Fruit fly (Drosophila melanogaster): Measurements from ENCODE around the gene CG5653.

Gene CG5653

dm6 chr3L:8974478-8975477, 8.6 kb upstream of the CG5653 start, which contains the start of the genes pix and Srp68 (continued):
- TF ChIP-seq Dek (tag; optimal IDR thresholded peaks at IDR 0.05): peak; percentile 60
- no peak for TF ChIP-seq gro (GFP tag; optimal IDR thresholded peaks at IDR 0.05)
- peak; percentile 67 for TF ChIP-seq HLH4C (GFP tag; IDR thresholded peaks at IDR 0.05; ENCODE audit: partially characterized antibody)
- peak; percentile 16; the same call in 1 of the 2 replicates for TF ChIP-seq tna (GFP tag; IDR thresholded peaks at IDR 0.05; ENCODE audit: partially characterized antibody)
- TF ChIP-seq wor (GFP tag; IDR thresholded peaks at IDR 0.05): no peak
- peak; percentile 17 for TF ChIP-seq CG10462 (GFP tag; optimal IDR thresholded peaks at IDR 0.05)
- TF ChIP-seq inv (GFP tag; IDR thresholded peaks at IDR 0.05; ENCODE audit: partially characterized antibody): peak; percentile 86
- peak in 1 of 2 experiments; percentile 9 for TF ChIP-seq insv (GFP tag; optimal IDR thresholded peaks at IDR 0.05)
- TF ChIP-seq Nf-YC (tag; optimal IDR thresholded peaks at IDR 0.05): peak; percentile 73
- no peak for TF ChIP-seq Kr (GFP tag; optimal IDR thresholded peaks at IDR 0.05)
- peak; percentile 81 for TF ChIP-seq dm (GFP tag; optimal IDR thresholded peaks at IDR 0.05)
- TF ChIP-seq Lim3 (GFP tag; IDR thresholded peaks at IDR 0.05): no peak
- no peak for TF ChIP-seq CG11085 (GFP tag; IDR thresholded peaks at IDR 0.05)
- 0 out of 2 replicates have a peak, but pooled peaks have one; percentile 43 for TF ChIP-seq CG14667 (GFP tag; IDR thresholded peaks at IDR 0.05)
- no peak for TF ChIP-seq CG12769 (tag; optimal IDR thresholded peaks at IDR 0.05)
- TF ChIP-seq CG17328 (GFP tag; IDR thresholded peaks at IDR 0.05): no peak
- peak; percentile 41 for TF ChIP-seq Ets97D (GFP tag; optimal IDR thresholded peaks at IDR 0.05)
- TF ChIP-seq Eip74EF (GFP tag; optimal IDR thresholded peaks at IDR 0.05): no peak
- no peak for TF ChIP-seq CG7963 (GFP tag; IDR thresholded peaks at IDR 0.05; ENCODE audit: partially characterized antibody)
- TF ChIP-seq ab (GFP tag; optimal IDR thresholded peaks at IDR 0.05): no peak
- no peak for TF ChIP-seq pita (GFP tag; optimal IDR thresholded peaks at IDR 0.05)
- TF ChIP-seq CG4854 (GFP tag; optimal IDR thresholded peaks at IDR 0.05): peak; percentile 32
- no peak for TF ChIP-seq en (GFP tag; optimal IDR thresholded peaks at IDR 0.05)
- TF ChIP-seq CG18619 (GFP tag; optimal IDR thresholded peaks at IDR 0.05): peak; percentile 50
- peak; percentile 46 for TF ChIP-seq CG3281 (GFP tag; optimal IDR thresholded peaks at IDR 0.05)
- TF ChIP-seq CG12942 (GFP tag; optimal IDR thresholded peaks at IDR 0.05): peak; percentile 31
- no peak for TF ChIP-seq z (GFP tag; IDR thresholded peaks at IDR 0.05)
- peak; percentile 16 for TF ChIP-seq jumu (GFP tag; optimal IDR thresholded peaks at IDR 0.05)
- TF ChIP-seq nau (GFP tag; optimal IDR thresholded peaks at IDR 0.05): no peak
- TF ChIP-seq Hsf (GFP tag; optimal IDR thresholded peaks at IDR 0.05): peak; percentile 61
- TF ChIP-seq Bgb (GFP tag; IDR thresholded peaks at IDR 0.05; ENCODE audit: partially characterized antibody): peak; percentile 47; the same call in 1 of the 2 replicates
- TF ChIP-seq CG7987 (GFP tag; optimal IDR thresholded peaks at IDR 0.05): no peak
- TF ChIP-seq grau (tag; optimal IDR thresholded peaks at IDR 0.05): peak; percentile 78
- TF ChIP-seq CG9932 (GFP tag; IDR thresholded peaks at IDR 0.05): peak; percentile 77
- TF ChIP-seq GATAe (GFP tag; conservative IDR thresholded peaks at IDR 0.05): no peak
- no peak for TF ChIP-seq so (GFP tag; IDR thresholded peaks at IDR 0.05)
- peak; percentile 65 for TF ChIP-seq Rfx (GFP tag; IDR thresholded peaks at IDR 0.05)
- no peak for TF ChIP-seq CrebB (tag; optimal IDR thresholded peaks at IDR 0.05)
- peak; percentile 56 for TF ChIP-seq maf-S (GFP tag; optimal IDR thresholded peaks at IDR 0.05)
- no peak for TF ChIP-seq CG15479 (GFP tag; optimal IDR thresholded peaks at IDR 0.05)
- peak; percentile 30 for TF ChIP-seq CG34376 (GFP tag; optimal IDR thresholded peaks at IDR 0.05)
- TF ChIP-seq gsb-n (tag; optimal IDR thresholded peaks at IDR 0.05): no peak
- no peak for TF ChIP-seq lab (GFP tag; optimal IDR thresholded peaks at IDR 0.05)
- no peak for TF ChIP-seq gem (tag; optimal IDR thresholded peaks at IDR 0.05)
- no peak for TF ChIP-seq sc (optimal IDR thresholded peaks at IDR 0.05)
- TF ChIP-seq sc (GFP tag; optimal IDR thresholded peaks at IDR 0.05): no peak
- TF ChIP-seq rib (GFP tag; IDR thresholded peaks at IDR 0.05): no peak
- no peak for TF ChIP-seq eyg (GFP tag; optimal IDR thresholded peaks at IDR 0.05)
